Worm (Caenorhabditis elegans) whole organism, early embryonic: Measurements from ENCODE around the gene Y57E12B.11.

ENCODE experiments used
- B0310.2 ChIP-seq: sonication (generic microtip); optimal IDR thresholded peaks from 2 replicates; lab custom pipeline; 2016; ENCODE audit warnings: mild to moderate bottlenecking, missing genetic modification characterization, missing compliant biosample characterization
- F13C5.2 ChIP-seq: sonication (generic microtip); optimal IDR thresholded peaks from 2 replicates; lab custom pipeline; 2017; ENCODE audit warnings: mild to moderate bottlenecking, missing genetic modification characterization, inconsistent platforms, missing compliant biosample characterization
- ama-1 ChIP-seq: fragments of 150-350 bp; optimal IDR thresholded peaks from 2 replicates; lab custom pipeline; 2014
- ceh-36 ChIP-seq: sonication (generic microtip); optimal IDR thresholded peaks from 2 replicates; lab custom pipeline; 2016; ENCODE audit warnings: missing genetic modification characterization, inconsistent platforms, missing compliant biosample characterization
- ets-7 ChIP-seq: sonication (generic microtip); optimal IDR thresholded peaks from 2 replicates; lab custom pipeline; 2016; ENCODE audit warnings: missing genotype, missing genetic modification characterization, missing compliant biosample characterization
- hnd-1 ChIP-seq: sonication (generic microtip); optimal IDR thresholded peaks from 2 replicates; lab custom pipeline; 2016; ENCODE audit warnings: missing genetic modification characterization, missing compliant biosample characterization
- pes-1 ChIP-seq: fragments of 200-800 bp; sonication (Bioruptor generic); IDR thresholded peaks from 2 replicates; pipeline ENCODE4 v1.3.6; 2022; ENCODE audit warnings: missing genetic modification reagents, missing genetic modification characterization, missing compliant biosample characterization
- sea-1 ChIP-seq: fragments of 200-800 bp; sonication (Bioruptor generic); conservative IDR thresholded peaks from 2 replicates; pipeline ENCODE4 v1.3.6; 2022; ENCODE audit warnings: missing genetic modification characterization, missing compliant biosample characterization
- tbx-11 ChIP-seq: fragments of 200-800 bp; sonication (Bioruptor generic); IDR thresholded peaks from 2 replicates; pipeline ENCODE4 v1.3.6; 2022; ENCODE audit warnings: missing genetic modification characterization, missing compliant biosample characterization
- tbx-37 ChIP-seq: fragments of 200-800 bp; sonication (Bioruptor generic); conservative IDR thresholded peaks from 2 replicates; pipeline ENCODE4 v1.3.6; 2022; ENCODE audit warnings: missing genetic modification reagents, missing genetic modification characterization, missing compliant biosample characterization
- tra-4 ChIP-seq: sonication (generic microtip); optimal IDR thresholded peaks from 2 replicates; lab custom pipeline; 2017; ENCODE audit warnings: missing genetic modification characterization, missing compliant biosample characterization

ce11 chrV:6956237-6956636 lies 6.6 kb upstream of the Y57E12B.11 start, which contains the start of gene mec-1:
- no peak for TF ChIP-seq ama-1 (lab: Kevin White, UChicago)
- TF ChIP-seq sea-1 (GFP tag; lab: Robert Waterston, UW) = no peak
- TF ChIP-seq B0310.2 (tag; lab: Kevin White, UChicago) = no peak
- TF ChIP-seq ceh-36 = no peak
- no peak for TF ChIP-seq pes-1 (GFP tag; lab: Robert Waterston, UW)
- TF ChIP-seq tbx-11 (GFP tag; lab: Robert Waterston, UW) = no peak
- TF ChIP-seq tra-4 (tag; lab: Kevin White, UChicago) = no peak
- TF ChIP-seq hnd-1 = no peak
- no peak for TF ChIP-seq tbx-37
- no peak for TF ChIP-seq ets-7 (tag; lab: Kevin White, UChicago)
- no peak for TF ChIP-seq F13C5.2 (tag; lab: Kevin White, UChicago)
